Worm (Caenorhabditis elegans) whole organism, L2 larva: ENCODE results near the gene Y53G8B.1.

Experiments
- elt-3 ChIP-seq: sonication (generic microtip); optimal IDR thresholded peaks from 2 replicates; lab custom pipeline; 2017; ENCODE audit warnings: missing biosample characterization, missing genetic modification characterization
- lin-39 ChIP-seq: fragments of 150-350 bp; optimal IDR thresholded peaks from 2 replicates; lab custom pipeline; 2014; ENCODE audit warnings: missing biosample characterization, missing genetic modification reagents, missing genetic modification characterization
- nhr-77 ChIP-seq: fragments of 150-350 bp; optimal IDR thresholded peaks from 2 replicates; lab custom pipeline; 2014; ENCODE audit warnings: missing biosample characterization, missing genetic modification characterization
- unc-62 ChIP-seq: fragments of 150-350 bp; optimal IDR thresholded peaks from 2 replicates; lab custom pipeline; 2014; ENCODE audit warnings: missing biosample characterization, missing genetic modification reagents, missing genetic modification characterization

ce11 chrIII:3107530-3107929, 21.5 kb upstream of the Y53G8B.1 start:
- TF ChIP-seq unc-62 (GFP tag; lab: Kevin White, UChicago): no peak
- no peak for TF ChIP-seq elt-3 (tag; lab: Kevin White, UChicago)
- no peak for TF ChIP-seq lin-39
- no peak for TF ChIP-seq nhr-77
